Worm (Caenorhabditis elegans): ENCODE data around the gene F55A4.7.
A peak's percentile ranks its signal among the peaks of the same experiment; 100 is the strongest.

- TF ChIP-seq nhr-237 (tag; optimal IDR thresholded peaks at IDR 0.05) (peak; percentile 2), lin-13 (tag; optimal IDR thresholded peaks at IDR 0.05) (no peak), zip-8 (tag; optimal IDR thresholded peaks at IDR 0.05) (no peak), unc-62 (GFP tag; optimal IDR thresholded peaks at IDR 0.05) (no peak)
These were observed 19.7 kb downstream of the F55A4.7 start for ce11 chrX:1018586-1018985.

All from whole organism, mixed stage, embryonic.